Worm (Caenorhabditis elegans): ENCODE data around the gene twk-34.
"Not testable (repeated sequence)": the region's sequence is repeated elsewhere in the genome, so short reads cannot be mapped to it uniquely, and the experiment has no call there.

The twk-34 gene

ce11 chrV:15733020-15733419 is 28.3 kb downstream of the twk-34 start:
- no peak for TF ChIP-seq cnd-1 (tag; optimal IDR thresholded peaks at IDR 0.05)
- TF ChIP-seq mls-2 (tag; optimal IDR thresholded peaks at IDR 0.05), result no peak
- TF ChIP-seq bed-3 (GFP tag; optimal IDR thresholded peaks at IDR 0.05), result no peak
- no peak for TF ChIP-seq ces-1 (GFP tag; optimal IDR thresholded peaks at IDR 0.05)
- no peak for TF ChIP-seq nhr-237 (tag; optimal IDR thresholded peaks at IDR 0.05)
- no peak for TF ChIP-seq mep-1 (tag; optimal IDR thresholded peaks at IDR 0.05)
- no peak for TF ChIP-seq nhr-76 (tag; optimal IDR thresholded peaks at IDR 0.05)
- no peak for TF ChIP-seq ceh-43 (GFP tag; optimal IDR thresholded peaks at IDR 0.05)

- TF ChIP-seq mep-1 (tag; optimal IDR thresholded peaks at IDR 0.05) (no peak), hlh-1 (tag; optimal IDR thresholded peaks at IDR 0.05) (no peak), mls-2 (tag; optimal IDR thresholded peaks at IDR 0.05) (no peak), blmp-1 (tag; optimal IDR thresholded peaks at IDR 0.05) (no peak), zip-8 (tag; optimal IDR thresholded peaks at IDR 0.05) (no peak), lin-13 (tag; optimal IDR thresholded peaks at IDR 0.05) (no peak), ceh-43 (GFP tag; optimal IDR thresholded peaks at IDR 0.05) (no peak), tbx-8 (GFP tag; optimal IDR thresholded peaks at IDR 0.05) (no peak), sem-2 (GFP tag; optimal IDR thresholded peaks at IDR 0.05) (no peak), unc-39 (tag; optimal IDR thresholded peaks at IDR 0.05) (no peak), nhr-237 (tag; optimal IDR thresholded peaks at IDR 0.05) (no peak), bed-3 (GFP tag; optimal IDR thresholded peaks at IDR 0.05) (no peak), mab-5 (tag; optimal IDR thresholded peaks at IDR 0.05) (no peak), ces-1 (GFP tag; optimal IDR thresholded peaks at IDR 0.05) (no peak), nhr-12 (tag; optimal IDR thresholded peaks at IDR 0.05) (no peak), lsy-2 (tag; optimal IDR thresholded peaks at IDR 0.05) (no peak), ceh-39 (tag; optimal IDR thresholded peaks at IDR 0.05) (no peak), nhr-2 (tag; optimal IDR thresholded peaks at IDR 0.05) (no peak), sptf-1 (tag; optimal IDR thresholded peaks at IDR 0.05) (no peak), ztf-11 (tag; optimal IDR thresholded peaks at IDR 0.05) (no peak)
Observed at ce11 chrV:15733568-15733967, 28.8 kb downstream of the twk-34 start, which contains the start of gene T23D5.3. Gene T23D5.3, minus strand, starts transcription at chrV:15733668.

- TF ChIP-seq unc-62 (GFP tag; optimal IDR thresholded peaks at IDR 0.05), result no peak
- no peak for TF ChIP-seq unc-39 (tag; optimal IDR thresholded peaks at IDR 0.05)
Observed at ce11 chrV:15735720-15736119, 31.0 kb downstream of the twk-34 start, which contains the start of gene str-27. Gene str-27, minus strand, starts transcription at chrV:15735820.

ce11 chrV:15741851-15742250 is 37.1 kb downstream of the twk-34 start, which contains the start of gene str-18:
Gene str-18, minus strand, starts transcription at chrV:15741951.
- TF ChIP-seq snpc-4 (tag; optimal IDR thresholded peaks at IDR 0.05), result no peak
- no peak for TF ChIP-seq nhr-28 (tag; optimal IDR thresholded peaks at IDR 0.05)
- TF ChIP-seq lin-13 (tag; optimal IDR thresholded peaks at IDR 0.05), result no peak
- no peak for TF ChIP-seq ceh-43 (GFP tag; optimal IDR thresholded peaks at IDR 0.05)
- TF ChIP-seq nhr-76 (tag; optimal IDR thresholded peaks at IDR 0.05), result no peak
- no peak for TF ChIP-seq cnd-1 (tag; optimal IDR thresholded peaks at IDR 0.05)
- TF ChIP-seq lin-32 (GFP tag; optimal IDR thresholded peaks at IDR 0.05), result no peak
- no peak for TF ChIP-seq M03D4.4 (tag; optimal IDR thresholded peaks at IDR 0.05)
- TF ChIP-seq unc-120 (tag; optimal IDR thresholded peaks at IDR 0.05; ENCODE audit: poor library complexity, severe bottlenecking), result no peak
- TF ChIP-seq ham-2 (GFP tag; optimal IDR thresholded peaks at IDR 0.05), result no peak
- no peak for TF ChIP-seq nhr-12 (tag; optimal IDR thresholded peaks at IDR 0.05)
- no peak for TF ChIP-seq ztf-11 (tag; optimal IDR thresholded peaks at IDR 0.05)
- TF ChIP-seq sem-2 (GFP tag; optimal IDR thresholded peaks at IDR 0.05), result no peak
- no peak for TF ChIP-seq ceh-83 (GFP tag; optimal IDR thresholded peaks at IDR 0.05)
- TF ChIP-seq nhr-237 (tag; optimal IDR thresholded peaks at IDR 0.05), result no peak
- TF ChIP-seq sptf-1 (tag; optimal IDR thresholded peaks at IDR 0.05), result no peak
- TF ChIP-seq tbx-8 (GFP tag; optimal IDR thresholded peaks at IDR 0.05), result no peak
- no peak for TF ChIP-seq mab-5 (tag; optimal IDR thresholded peaks at IDR 0.05)
- TF ChIP-seq hlh-1 (tag; optimal IDR thresholded peaks at IDR 0.05), result no peak
- TF ChIP-seq flh-1 (GFP tag; optimal IDR thresholded peaks at IDR 0.05), result no peak

- TF ChIP-seq pha-4 (tag; optimal IDR thresholded peaks at IDR 0.05); sptf-1 (tag; optimal IDR thresholded peaks at IDR 0.05); ceh-43 (GFP tag; optimal IDR thresholded peaks at IDR 0.05): not testable (repeated sequence)
Observed at ce11 chrV:15744366-15744765, 39.6 kb downstream of the twk-34 start, which contains the start of gene str-19. Gene str-19, minus strand, starts transcription at chrV:15744466.
